Fruit fly (Drosophila melanogaster) whole organism, embryonic: ENCODE measurements around the gene roq.

Experiments used
- CG10366 ChIP-seq: fragments of 200-800 bp; sonication (Bioruptor generic); IDR thresholded peaks from 2 replicates; pipeline ENCODE4 v1.3.6; 2022; ENCODE audit warnings: missing biosample characterization, missing genetic modification characterization
- CG10654 ChIP-seq: fragments of 200-800 bp; sonication (Bioruptor generic); optimal IDR thresholded peaks from 2 replicates; lab custom pipeline; 2016; ENCODE audit warnings: missing biosample characterization, missing genetic modification characterization
- CG11695 ChIP-seq: fragments of 200-800 bp; sonication (Bioruptor generic); IDR thresholded peaks from 3 replicates; pipeline ENCODE4 v1.3.6; 2022; ENCODE audit warnings: missing biosample characterization, missing genetic modification characterization
- CG11723 ChIP-seq: fragments of 200-800 bp; sonication (Bioruptor generic); optimal IDR thresholded peaks from 2 replicates; lab custom pipeline; 2017; ENCODE audit warnings: missing biosample characterization, mild to moderate bottlenecking, missing genetic modification characterization
- CG1233 ChIP-seq: fragments of 200-800 bp; sonication (Bioruptor generic); optimal IDR thresholded peaks from 4 replicates; lab custom pipeline; 2018; ENCODE audit warnings: missing biosample characterization, mild to moderate bottlenecking, missing genetic modification characterization
- CG12769 ChIP-seq: fragments of 200-800 bp; sonication (Bioruptor generic); optimal IDR thresholded peaks from 2 replicates; lab custom pipeline; 2019; ENCODE audit warnings: missing biosample characterization, mild to moderate bottlenecking, missing genetic modification characterization, moderate library complexity
- CG13296 ChIP-seq: fragments of 200-800 bp; sonication (Bioruptor generic); optimal IDR thresholded peaks from 3 replicates; lab custom pipeline; 2018; ENCODE audit warnings: missing biosample characterization, mild to moderate bottlenecking, missing genetic modification characterization
- CG13894 ChIP-seq: fragments of 200-800 bp; sonication (Bioruptor generic); optimal IDR thresholded peaks from 3 replicates; lab custom pipeline; 2018; ENCODE audit warnings: missing biosample characterization, mild to moderate bottlenecking, missing genetic modification characterization, moderate library complexity
- CG15514 ChIP-seq: fragments of 200-800 bp; sonication (Bioruptor generic); optimal IDR thresholded peaks from 3 replicates; lab custom pipeline; 2017; ENCODE audit warnings: missing biosample characterization, missing genetic modification characterization, mild to moderate bottlenecking, moderate library complexity, missing genetic modification reagents
- CG16779 ChIP-seq: fragments of 200-800 bp; sonication (Bioruptor generic); IDR thresholded peaks from 2 replicates; pipeline ENCODE4 v1.3.6; 2022; ENCODE audit warnings: missing biosample characterization, missing genetic modification characterization
- CG18262 ChIP-seq: fragments of 200-800 bp; optimal IDR thresholded peaks from 3 replicates; lab custom pipeline; 2019; ENCODE audit warnings: missing biosample characterization, mild to moderate bottlenecking, missing genetic modification characterization, moderate library complexity
- CG2678 ChIP-seq: fragments of 200-800 bp; sonication (Bioruptor generic); optimal IDR thresholded peaks from 3 replicates; lab custom pipeline; 2019; ENCODE audit warnings: missing biosample characterization, mild to moderate bottlenecking, missing genetic modification characterization, moderate library complexity
- CG30020 ChIP-seq: fragments of 200-800 bp; optimal IDR thresholded peaks from 2 replicates; lab custom pipeline; 2019; ENCODE audit warnings: missing biosample characterization, mild to moderate bottlenecking, missing genetic modification characterization, moderate library complexity
- CG33213 ChIP-seq: fragments of 200-800 bp; sonication (Bioruptor generic); optimal IDR thresholded peaks from 3 replicates; lab custom pipeline; 2016; ENCODE audit warnings: missing biosample characterization, missing genetic modification characterization
- CG4328 ChIP-seq: fragments of 200-800 bp; sonication (Bioruptor generic); optimal IDR thresholded peaks from 3 replicates; lab custom pipeline; 2017; ENCODE audit warnings: missing biosample characterization, missing genetic modification reagents, missing genetic modification characterization
- CG4854 ChIP-seq: fragments of 200-800 bp; sonication (Bioruptor generic); optimal IDR thresholded peaks from 2 replicates; lab custom pipeline; 2016; ENCODE audit warnings: missing biosample characterization, missing genetic modification characterization, inconsistent platforms
- CG6254 ChIP-seq: fragments of 200-800 bp; sonication (Bioruptor generic); optimal IDR thresholded peaks from 3 replicates; lab custom pipeline; 2017; ENCODE audit warnings: mild to moderate bottlenecking, missing biosample characterization, missing genetic modification reagents, missing genetic modification characterization
- CG6791 ChIP-seq: fragments of 200-800 bp; sonication (Bioruptor generic); IDR thresholded peaks from 3 replicates; pipeline ENCODE4 v1.3.6; 2022; ENCODE audit warnings: missing biosample characterization, missing genetic modification characterization; ENCODE audit not compliant: partially characterized antibody
- CG6854 ChIP-seq: fragments of 200-800 bp; sonication (Bioruptor generic); optimal IDR thresholded peaks from 3 replicates; lab custom pipeline; 2017; ENCODE audit warnings: missing biosample characterization, mild to moderate bottlenecking, missing genetic modification characterization
- Dip3 ChIP-seq: fragments of 200-800 bp; sonication (Bioruptor generic); optimal IDR thresholded peaks from 3 replicates; lab custom pipeline; 2016; ENCODE audit warnings: missing biosample characterization, missing genetic modification characterization
- Drgx ChIP-seq: fragments of 200-800 bp; sonication (Bioruptor generic); IDR thresholded peaks from 2 replicates; pipeline ENCODE4 v1.3.6; 2022; ENCODE audit warnings: missing biosample characterization, missing genetic modification characterization
- Ets97D ChIP-seq: fragments of 200-800 bp; sonication (Bioruptor generic); optimal IDR thresholded peaks from 3 replicates; lab custom pipeline; 2016; ENCODE audit warnings: missing biosample characterization, missing genetic modification characterization
- Fer1 ChIP-seq: fragments of 200-800 bp; sonication (Bioruptor generic); optimal IDR thresholded peaks from 2 replicates; lab custom pipeline; 2017; ENCODE audit warnings: missing biosample characterization, mild to moderate bottlenecking, missing genetic modification characterization
- HLH3B ChIP-seq: fragments of 200-800 bp; sonication (Bioruptor generic); IDR thresholded peaks from 2 replicates; pipeline ENCODE4 v1.3.6; 2022; ENCODE audit warnings: missing biosample characterization, missing genetic modification characterization
- HLH4C ChIP-seq: fragments of 200-800 bp; sonication (Bioruptor generic); IDR thresholded peaks from 3 replicates; pipeline ENCODE4 v1.3.6; 2022; ENCODE audit warnings: missing biosample characterization, missing genetic modification characterization; ENCODE audit not compliant: partially characterized antibody
- Hsf ChIP-seq: fragments of 200-800 bp; sonication (Bioruptor generic); optimal IDR thresholded peaks from 3 replicates; lab custom pipeline; 2016; ENCODE audit warnings: missing biosample characterization, missing genetic modification characterization
- Lhr ChIP-seq: fragments of 200-800 bp; sonication (Bioruptor generic); optimal IDR thresholded peaks from 3 replicates; lab custom pipeline; 2017; ENCODE audit warnings: mild to moderate bottlenecking, missing biosample characterization, missing genetic modification reagents, missing genetic modification characterization
- Mad ChIP-seq: fragments of 200-800 bp; sonication (Bioruptor generic); optimal IDR thresholded peaks from 2 replicates; lab custom pipeline; 2016; ENCODE audit warnings: missing biosample characterization, missing genetic modification characterization
- PHDP ChIP-seq: fragments of 200-800 bp; sonication (Bioruptor generic); optimal IDR thresholded peaks from 3 replicates; lab custom pipeline; 2018; ENCODE audit warnings: missing biosample characterization, mild to moderate bottlenecking, missing genetic modification characterization, moderate library complexity
- Rfx ChIP-seq: fragments of 200-800 bp; sonication (Bioruptor generic); IDR thresholded peaks from 2 replicates; pipeline ENCODE4 v1.3.6; 2022; ENCODE audit warnings: missing biosample characterization, missing genetic modification characterization
- Xbp1 ChIP-seq: fragments of 200-800 bp; sonication (Bioruptor generic); optimal IDR thresholded peaks from 3 replicates; lab custom pipeline; 2016; ENCODE audit warnings: missing biosample characterization, mild to moderate bottlenecking, missing genetic modification characterization
- ac ChIP-seq: fragments of 200-800 bp; sonication (Bioruptor generic); optimal IDR thresholded peaks from 3 replicates; lab custom pipeline; 2017; ENCODE audit warnings: missing biosample characterization, mild to moderate bottlenecking, missing genetic modification characterization
- bbx ChIP-seq: fragments of 200-800 bp; sonication (Bioruptor generic); IDR thresholded peaks from 2 replicates; pipeline ENCODE4 v1.3.6; 2022; ENCODE audit warnings: missing biosample characterization, missing genetic modification characterization; ENCODE audit not compliant: partially characterized antibody
- caup ChIP-seq: fragments of 200-800 bp; sonication (Bioruptor generic); optimal IDR thresholded peaks from 3 replicates; lab custom pipeline; 2017; ENCODE audit warnings: missing biosample characterization, mild to moderate bottlenecking, missing genetic modification characterization, moderate library complexity; ENCODE audit not compliant: severe bottlenecking
- chn ChIP-seq: fragments of 200-800 bp; sonication (Bioruptor generic); optimal IDR thresholded peaks from 2 replicates; lab custom pipeline; 2016; ENCODE audit warnings: missing biosample characterization, missing genetic modification characterization
- gro ChIP-seq: fragments of 200-800 bp; sonication (Bioruptor generic); optimal IDR thresholded peaks from 2 replicates; lab custom pipeline; 2016; ENCODE audit warnings: missing biosample characterization, missing genetic modification characterization
- gsb-n ChIP-seq: fragments of 200-800 bp; sonication (Bioruptor generic); optimal IDR thresholded peaks from 3 replicates; lab custom pipeline; 2018; ENCODE audit warnings: missing biosample characterization, mild to moderate bottlenecking, missing genetic modification characterization
- lab ChIP-seq: fragments of 200-800 bp; sonication (Bioruptor generic); optimal IDR thresholded peaks from 3 replicates; lab custom pipeline; 2017; ENCODE audit warnings: missing biosample characterization, missing genetic modification characterization, mild to moderate bottlenecking, moderate library complexity, missing genetic modification reagents
- lbe ChIP-seq: fragments of 200-800 bp; sonication (Bioruptor generic); optimal IDR thresholded peaks from 2 replicates; lab custom pipeline; 2016; ENCODE audit warnings: missing biosample characterization, mild to moderate bottlenecking, missing genetic modification characterization
- lilli ChIP-seq: fragments of 200-800 bp; sonication (Bioruptor generic); optimal IDR thresholded peaks from 3 replicates; lab custom pipeline; 2016; ENCODE audit warnings: missing biosample characterization, missing genetic modification characterization
- mam ChIP-seq: fragments of 200-800 bp; sonication (Bioruptor generic); optimal IDR thresholded peaks from 3 replicates; lab custom pipeline; 2016; ENCODE audit warnings: missing biosample characterization, missing genetic modification characterization
- nerfin-2 ChIP-seq: fragments of 200-800 bp; sonication (Bioruptor generic); IDR thresholded peaks from 2 replicates; pipeline ENCODE4 v1.3.6; 2022; ENCODE audit warnings: missing biosample characterization, missing genetic modification characterization; ENCODE audit not compliant: partially characterized antibody
- phol ChIP-seq: fragments of 200-800 bp; sonication (Bioruptor generic); optimal IDR thresholded peaks from 3 replicates; lab custom pipeline; 2018; ENCODE audit warnings: missing biosample characterization, mild to moderate bottlenecking, missing genetic modification characterization, moderate library complexity
- ranshi ChIP-seq: fragments of 200-800 bp; sonication (Bioruptor generic); IDR thresholded peaks from 2 replicates; pipeline ENCODE4 v1.3.6; 2022; ENCODE audit warnings: missing biosample characterization, missing genetic modification characterization
- salm ChIP-seq: fragments of 200-800 bp; sonication (Bioruptor generic); optimal IDR thresholded peaks from 2 replicates; lab custom pipeline; 2018; ENCODE audit warnings: missing biosample characterization, mild to moderate bottlenecking, missing genetic modification characterization
- sob ChIP-seq: fragments of 200-800 bp; sonication (Bioruptor generic); IDR thresholded peaks from 2 replicates; pipeline ENCODE4 v1.3.6; 2022; ENCODE audit warnings: missing biosample characterization, missing genetic modification characterization
- sr ChIP-seq: fragments of 200-800 bp; sonication (Bioruptor generic); IDR thresholded peaks from 3 replicates; pipeline ENCODE4 v1.3.6; 2022; ENCODE audit warnings: missing biosample characterization, missing genetic modification characterization
- twi ChIP-seq: fragments of 200-800 bp; optimal IDR thresholded peaks from 2 replicates; lab custom pipeline; 2019; ENCODE audit warnings: missing biosample characterization, mild to moderate bottlenecking, missing genetic modification characterization, moderate library complexity
- vvl ChIP-seq: fragments of 200-800 bp; sonication (Bioruptor generic); IDR thresholded peaks from 2 replicates; pipeline ENCODE4 v1.3.6; 2022; ENCODE audit warnings: missing biosample characterization, missing genetic modification characterization
- yki ChIP-seq: fragments of >200 bp; optimal IDR thresholded peaks from 3 replicates; lab custom pipeline; 2018

Gene roq

DNA sequence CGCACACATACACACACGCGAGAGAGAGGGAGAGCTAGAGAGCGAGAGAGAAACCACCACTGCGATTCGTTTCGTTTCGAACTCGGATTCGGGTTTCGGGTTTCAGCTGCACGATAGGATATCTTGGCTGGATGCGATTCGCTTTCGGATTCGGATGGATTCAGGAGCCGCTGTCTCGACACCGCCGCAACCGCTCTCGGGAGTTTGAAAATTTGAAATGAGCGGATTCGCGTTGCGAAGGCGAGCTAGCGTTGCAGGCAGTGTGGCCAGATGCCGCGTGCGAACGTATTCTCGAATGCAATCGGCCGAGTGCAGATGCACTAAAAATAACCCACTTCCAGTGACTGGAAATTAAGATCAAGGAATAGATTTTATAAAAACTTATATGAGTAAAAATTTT is 33.2 kb upstream of the roq start, which contains the start of gene fax (continued):
- TF ChIP-seq CG4328 (no peak), Drgx (GFP tag; lab: Robert Waterston, UW) (peak; percentile 40), CG4854 (GFP tag; lab: Kevin White, UChicago) (peak; percentile 9), CG1233 (GFP tag; lab: Kevin White, UChicago) (peak; percentile 0), ac (GFP tag; lab: Kevin White, UChicago) (peak; percentile 51), Dip3 (GFP tag; lab: Kevin White, UChicago) (no peak), bbx (GFP tag; lab: Robert Waterston, UW) (peak; percentile 55), CG2678 (tag; lab: Kevin White, UChicago) (peak; percentile 4), Rfx (GFP tag; lab: Robert Waterston, UW) (peak; percentile 22; the same call in 1 of the 2 replicates), lilli (GFP tag; lab: Kevin White, UChicago) (peak; percentile 4), CG13296 (GFP tag; lab: Kevin White, UChicago) (peak; percentile 48), mam (no peak), Fer1 (GFP tag; lab: Kevin White, UChicago) (peak; percentile 44), CG6854 (GFP tag; lab: Kevin White, UChicago) (peak; percentile 60), lbe (peak; percentile 40), phol (tag; lab: Kevin White, UChicago) (peak; percentile 24), twi (tag; lab: Kevin White, UChicago) (peak; percentile 3), CG16779 (GFP tag; lab: Robert Waterston, UW) (peak; percentile 66; the same call in 1 of the 2 replicates), chn (peak; percentile 9), CG6254 (GFP tag; lab: Kevin White, UChicago) (peak; percentile 23), nerfin-2 (peak; percentile 21; the same call in 1 of the 2 replicates), Mad (GFP tag; lab: Kevin White, UChicago) (no peak), PHDP (tag; lab: Kevin White, UChicago) (peak; percentile 43), gsb-n (peak; percentile 75), ranshi (GFP tag; lab: Robert Waterston, UW) (no peak), HLH4C (GFP tag; lab: Robert Waterston, UW) (peak; percentile 14; the same call in 1 of the 3 replicates), CG6791 (peak; percentile 54; the same call in 1 of the 3 replicates), CG11723 (GFP tag; lab: Kevin White, UChicago) (peak; percentile 34), CG10654 (GFP tag; lab: Kevin White, UChicago) (peak; percentile 5), lab (GFP tag; lab: Kevin White, UChicago) (peak; percentile 51), Ets97D (GFP tag; lab: Kevin White, UChicago) (peak; percentile 47), CG12769 (tag; lab: Kevin White, UChicago) (no peak), sob (GFP tag; lab: Robert Waterston, UW) (peak; percentile 42; the same call in 1 of the 2 replicates), HLH3B (GFP tag; lab: Robert Waterston, UW) (0 out of 2 replicates have a peak, but pooled peaks have one; percentile 7), vvl (peak; percentile 61; the same call in 1 of the 2 replicates), Lhr (GFP tag; lab: Kevin White, UChicago) (peak; percentile 72), sr (GFP tag; lab: Robert Waterston, UW) (0 out of 3 replicates have a peak, but pooled peaks have one; percentile 23), Xbp1 (peak; percentile 3), CG10366 (GFP tag; lab: Robert Waterston, UW) (no peak), salm (tag; lab: Kevin White, UChicago) (no peak), CG13894 (tag; lab: Kevin White, UChicago) (peak; percentile 19), CG33213 (GFP tag; lab: Kevin White, UChicago) (peak; percentile 41), Hsf (GFP tag; lab: Kevin White, UChicago) (no peak), CG15514 (GFP tag; lab: Kevin White, UChicago) (peak; percentile 71), gro (GFP tag; lab: Kevin White, UChicago) (peak; percentile 44), CG30020 (tag; lab: Kevin White, UChicago) (peak; percentile 4), yki (peak; percentile 45), CG11695 (GFP tag; lab: Robert Waterston, UW) (peak; percentile 42; the same call in 1 of the 3 replicates), CG18262 (tag; lab: Kevin White, UChicago) (peak; percentile 4), caup (GFP tag; lab: Kevin White, UChicago) (peak; percentile 34)
